Worm (Caenorhabditis elegans) whole organism, late embryonic: ENCODE data around the gene T20D4.3.

Experiments used
- C38D4.7 ChIP-seq: fragments of 200-800 bp; sonication (Bioruptor generic); optimal IDR thresholded peaks from 2 replicates; lab custom pipeline; 2018; ENCODE audit warnings: mild to moderate bottlenecking, missing genetic modification characterization, moderate library complexity, missing compliant biosample characterization
- F13H6.1 ChIP-seq: sonication (generic microtip); optimal IDR thresholded peaks from 2 replicates; lab custom pipeline; 2016; ENCODE audit warnings: missing genetic modification characterization, missing compliant biosample characterization
- K02D7.2 ChIP-seq: sonication (generic microtip); optimal IDR thresholded peaks from 2 replicates; lab custom pipeline; 2017; ENCODE audit warnings: mild to moderate bottlenecking, missing genetic modification characterization, missing compliant biosample characterization
- K09A11.1 ChIP-seq: sonication (generic microtip); optimal IDR thresholded peaks from 2 replicates; lab custom pipeline; 2017; ENCODE audit warnings: antibody characterized with exemption, mild to moderate bottlenecking, missing genetic modification characterization, missing compliant biosample characterization; ENCODE audit not compliant: insufficient read depth
- T23F11.4 ChIP-seq: fragments of 200-800 bp; sonication (Bioruptor generic); optimal IDR thresholded peaks from 2 replicates; lab custom pipeline; 2018; ENCODE audit warnings: mild to moderate bottlenecking, missing genetic modification characterization, missing compliant biosample characterization
- ama-1 ChIP-seq: fragments of 150-350 bp; optimal IDR thresholded peaks from 2 replicates; lab custom pipeline; 2014
- ceh-14 ChIP-seq: sonication (generic microtip); optimal IDR thresholded peaks from 2 replicates; lab custom pipeline; 2016; ENCODE audit warnings: missing genotype, missing genetic modification characterization, missing compliant biosample characterization
- ceh-18 ChIP-seq: sonication (generic microtip); optimal IDR thresholded peaks from 2 replicates; lab custom pipeline; 2016; ENCODE audit warnings: missing genetic modification characterization, missing compliant biosample characterization
- ceh-2 ChIP-seq: sonication (generic microtip); optimal IDR thresholded peaks from 2 replicates; lab custom pipeline; 2016; ENCODE audit warnings: missing genotype, missing genetic modification characterization, missing compliant biosample characterization
- ceh-22 ChIP-seq: sonication (generic microtip); optimal IDR thresholded peaks from 2 replicates; lab custom pipeline; 2017; ENCODE audit warnings: missing biosample characterization, missing genetic modification characterization
- ceh-24 ChIP-seq: sonication (generic microtip); optimal IDR thresholded peaks from 2 replicates; lab custom pipeline; 2016; ENCODE audit warnings: mild to moderate bottlenecking, missing genetic modification characterization, missing compliant biosample characterization
- ceh-34 ChIP-seq: sonication (generic microtip); optimal IDR thresholded peaks from 2 replicates; lab custom pipeline; 2016; ENCODE audit warnings: mild to moderate bottlenecking, missing genetic modification characterization, missing compliant biosample characterization
- ceh-48 ChIP-seq: sonication (generic microtip); optimal IDR thresholded peaks from 2 replicates; lab custom pipeline; 2016; ENCODE audit warnings: missing genetic modification characterization, inconsistent platforms, missing compliant biosample characterization
- ceh-6 ChIP-seq: fragments of 200-800 bp; sonication (Bioruptor generic); optimal IDR thresholded peaks from 2 replicates; lab custom pipeline; 2018; ENCODE audit warnings: mild to moderate bottlenecking, missing genetic modification characterization, missing compliant biosample characterization
- che-1 ChIP-seq: sonication (generic microtip); optimal IDR thresholded peaks from 2 replicates; lab custom pipeline; 2016; ENCODE audit warnings: mild to moderate bottlenecking, missing genetic modification characterization, missing compliant biosample characterization
- dve-1 ChIP-seq: sonication (generic microtip); optimal IDR thresholded peaks from 2 replicates; lab custom pipeline; 2017; ENCODE audit warnings: antibody characterized with exemption, mild to moderate bottlenecking, missing genetic modification characterization, missing compliant biosample characterization
- elt-4 ChIP-seq: sonication (generic microtip); optimal IDR thresholded peaks from 2 replicates; lab custom pipeline; 2016; ENCODE audit warnings: missing genetic modification characterization, missing compliant biosample characterization
- ets-4 ChIP-seq: sonication (generic microtip); optimal IDR thresholded peaks from 2 replicates; lab custom pipeline; 2016; ENCODE audit warnings: missing genetic modification characterization, missing compliant biosample characterization
- eyg-1 ChIP-seq: sonication (generic microtip); optimal IDR thresholded peaks from 2 replicates; lab custom pipeline; 2016; ENCODE audit warnings: missing genotype, missing genetic modification characterization, missing compliant biosample characterization
- fax-1 ChIP-seq: sonication (generic microtip); optimal IDR thresholded peaks from 2 replicates; lab custom pipeline; 2016; ENCODE audit warnings: missing genotype, missing genetic modification characterization, missing compliant biosample characterization
- fkh-10 ChIP-seq: fragments of 150-350 bp; optimal IDR thresholded peaks from 2 replicates; lab custom pipeline; 2014; ENCODE audit warnings: missing biosample characterization, missing genetic modification reagents, missing genetic modification characterization
- gmeb-2 ChIP-seq: sonication (generic microtip); optimal IDR thresholded peaks from 2 replicates; lab custom pipeline; 2016; ENCODE audit warnings: missing genetic modification characterization, inconsistent platforms, missing compliant biosample characterization
- hlh-15 ChIP-seq: sonication (generic microtip); optimal IDR thresholded peaks from 2 replicates; lab custom pipeline; 2016; ENCODE audit warnings: missing genetic modification characterization, missing compliant biosample characterization
- hlh-30 ChIP-seq: sonication (generic microtip); optimal IDR thresholded peaks from 2 replicates; lab custom pipeline; 2017; ENCODE audit warnings: antibody characterized with exemption, missing genetic modification characterization, missing compliant biosample characterization; ENCODE audit not compliant: insufficient read depth
- hlh-6 ChIP-seq: sonication (generic microtip); optimal IDR thresholded peaks from 2 replicates; lab custom pipeline; 2016; ENCODE audit warnings: missing genotype, missing genetic modification characterization, missing compliant biosample characterization
- madf-2 ChIP-seq: sonication (generic microtip); optimal IDR thresholded peaks from 2 replicates; lab custom pipeline; 2017; ENCODE audit warnings: missing genetic modification characterization, missing compliant biosample characterization
- nhr-232 ChIP-seq: sonication (generic microtip); optimal IDR thresholded peaks from 2 replicates; lab custom pipeline; 2016; ENCODE audit warnings: missing genetic modification characterization, missing compliant biosample characterization
- odd-2 ChIP-seq: sonication (generic microtip); optimal IDR thresholded peaks from 2 replicates; lab custom pipeline; 2017; ENCODE audit warnings: antibody characterized with exemption, mild to moderate bottlenecking, missing genetic modification characterization, missing compliant biosample characterization
- pax-1 ChIP-seq: fragments of 150-350 bp; optimal IDR thresholded peaks from 2 replicates; lab custom pipeline; 2014; ENCODE audit warnings: missing biosample characterization, missing genetic modification characterization
- pha-2 ChIP-seq: sonication (generic microtip); optimal IDR thresholded peaks from 2 replicates; lab custom pipeline; 2017; ENCODE audit warnings: mild to moderate bottlenecking, missing genetic modification characterization, missing compliant biosample characterization
- pqm-1 ChIP-seq: sonication (generic microtip); optimal IDR thresholded peaks from 2 replicates; lab custom pipeline; 2016; ENCODE audit warnings: missing genetic modification characterization, missing compliant biosample characterization
- pros-1 ChIP-seq: fragments of 150-350 bp; optimal IDR thresholded peaks from 2 replicates; lab custom pipeline; 2014; ENCODE audit warnings: missing biosample characterization, missing genetic modification reagents, missing genetic modification characterization
- ref-2 ChIP-seq: sonication (generic microtip); optimal IDR thresholded peaks from 2 replicates; lab custom pipeline; 2016; ENCODE audit warnings: missing genetic modification characterization, missing compliant biosample characterization
- tbx-2 ChIP-seq: sonication (generic microtip); optimal IDR thresholded peaks from 2 replicates; lab custom pipeline; 2016; ENCODE audit warnings: missing genetic modification characterization, missing compliant biosample characterization
- unc-3 ChIP-seq, 2 experiments: fragments of 200-800 bp in 1 of 2; sonication (Bioruptor generic) in 1 of 2; sonication (generic microtip) in 1 of 2; conservative IDR thresholded peaks in 1 of 2; optimal IDR thresholded peaks in 1 of 2; 2 replicates each; pipeline versions ENCODE4 v1.3.6 to Lab custom; 2016 to 2022; ENCODE audit warnings: missing compliant biosample characterization in 2 of 2, missing genetic modification characterization in 2 of 2, missing genetic modification reagents in 1 of 2
- unc-55 ChIP-seq: sonication (generic microtip); optimal IDR thresholded peaks from 2 replicates; lab custom pipeline; 2017; ENCODE audit warnings: missing biosample characterization, missing genetic modification reagents, missing genetic modification characterization
- unc-86 ChIP-seq: sonication (generic microtip); optimal IDR thresholded peaks from 2 replicates; lab custom pipeline; 2016; ENCODE audit warnings: missing genetic modification characterization, missing compliant biosample characterization
- zip-5 ChIP-seq: sonication (generic microtip); optimal IDR thresholded peaks from 2 replicates; lab custom pipeline; 2016; ENCODE audit warnings: missing genetic modification characterization, missing compliant biosample characterization

T20D4.3 gene

DNA sequence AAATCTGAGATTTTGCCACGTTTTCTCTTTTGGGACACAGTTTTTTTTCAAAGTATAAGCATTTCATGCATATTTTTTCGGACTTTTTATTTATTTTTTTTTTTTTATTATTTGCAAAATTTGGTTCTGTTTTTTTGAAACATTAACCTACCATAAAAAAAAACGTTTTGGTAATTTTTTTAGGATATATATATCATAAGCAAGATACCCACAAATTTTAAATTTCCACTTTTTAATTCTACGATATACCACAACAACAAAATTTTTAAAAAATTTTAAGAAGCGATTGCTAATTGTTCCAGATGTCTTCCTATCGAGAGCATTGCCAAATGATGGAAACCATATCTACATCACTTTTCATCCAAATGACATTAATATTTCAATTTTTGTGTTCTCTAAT is 10.7 kb downstream of the T20D4.3 start, which contains the start of gene srab-20:
TSS of gene srab-20 (plus strand) at position 301 of the 400 bp plus-strand sequence.
- TF ChIP-seq ref-2 (tag; lab: Kevin White, UChicago) (no peak), che-1 (tag; lab: Kevin White, UChicago) (no peak), K02D7.2 (no peak), ets-4 (tag; lab: Kevin White, UChicago) (no peak), pax-1 (tag; lab: Kevin White, UChicago) (no peak), odd-2 (no peak)

DNA sequence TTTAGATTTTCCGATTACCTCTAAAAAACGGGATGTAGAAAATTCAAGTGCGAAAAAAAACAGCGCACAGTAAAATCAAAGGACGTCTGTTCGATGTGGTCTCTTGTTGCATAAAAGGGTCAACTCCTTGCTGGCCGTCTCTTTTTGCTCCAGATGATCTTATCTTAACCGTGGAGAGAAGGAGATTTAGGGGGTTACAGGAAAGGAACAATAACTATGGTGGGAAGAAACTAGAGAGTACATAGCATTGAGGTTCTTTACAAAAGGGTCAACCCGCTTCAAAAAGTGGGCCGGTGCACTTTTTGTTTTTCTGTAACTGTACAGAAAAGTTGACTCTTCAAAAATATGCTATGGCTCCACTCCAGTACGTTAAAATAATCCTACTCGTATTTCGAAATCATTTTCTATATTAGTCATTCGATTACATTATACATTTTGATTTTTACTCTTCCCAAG is 13.5 kb downstream of the T20D4.3 start, which contains the start of the genes T20D4.19 and srj-9:
TSS of gene T20D4.19 (minus strand) at position 101 of the 456 bp plus-strand sequence.
TSS of gene srj-9 (plus strand) at position 406 of the 456 bp plus-strand sequence.
- no peak for TF ChIP-seq tbx-2
- no peak for TF ChIP-seq pqm-1
- TF ChIP-seq F13H6.1 (tag; lab: Kevin White, UChicago), result no peak
- no peak for TF ChIP-seq ceh-34 (tag; lab: Kevin White, UChicago)
- TF ChIP-seq eyg-1 (tag; lab: Kevin White, UChicago), result no peak
- TF ChIP-seq pros-1, result no peak
- no peak for TF ChIP-seq ceh-6 (GFP tag; lab: Kevin White, UChicago)
- TF ChIP-seq ceh-18 (tag; lab: Kevin White, UChicago), result no peak
- TF ChIP-seq ceh-2 (tag; lab: Kevin White, UChicago), result no peak
- TF ChIP-seq ceh-14, result no peak
- no peak for TF ChIP-seq hlh-15 (tag; lab: Kevin White, UChicago)
- no peak for TF ChIP-seq zip-5 (tag; lab: Kevin White, UChicago)
- TF ChIP-seq unc-86 (tag; lab: Kevin White, UChicago), result no peak
- no peak for TF ChIP-seq T23F11.4 (GFP tag; lab: Kevin White, UChicago)
- no peak for TF ChIP-seq hlh-6 (tag; lab: Kevin White, UChicago)
- no peak for TF ChIP-seq elt-4 (tag; lab: Kevin White, UChicago)

DNA sequence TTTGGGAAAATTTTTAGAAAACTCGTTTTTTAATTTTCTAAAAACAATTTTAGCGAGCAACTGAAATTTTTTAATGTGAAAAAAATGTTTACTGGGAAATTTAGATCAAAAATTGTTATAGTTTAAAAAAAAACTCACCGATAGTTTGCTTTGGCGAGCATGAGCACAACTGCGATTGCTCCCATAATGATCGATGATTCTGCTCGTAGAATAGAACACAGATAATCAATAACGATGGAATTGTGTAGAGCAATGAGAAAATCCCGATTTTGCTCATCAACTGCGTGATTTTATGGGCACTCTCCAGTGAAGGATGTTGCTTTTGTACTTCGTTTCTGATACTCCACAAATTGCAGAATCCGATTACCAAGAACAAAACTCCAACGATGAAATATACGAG is 24.6 kb downstream of the T20D4.3 start:
- no peak for TF ChIP-seq C38D4.7
- no peak for TF ChIP-seq ceh-22 (tag; lab: Kevin White, UChicago)
- no peak for TF ChIP-seq elt-4 (tag; lab: Kevin White, UChicago)
- no peak for TF ChIP-seq hlh-15 (tag; lab: Kevin White, UChicago)
- TF ChIP-seq fkh-10, result no peak
- TF ChIP-seq ceh-24 (tag; lab: Kevin White, UChicago), result no peak
- no peak for TF ChIP-seq fax-1 (tag; lab: Kevin White, UChicago)
- TF ChIP-seq pha-2 (tag; lab: Kevin White, UChicago), result no peak
- no peak for TF ChIP-seq madf-2
- TF ChIP-seq nhr-232 (tag; lab: Kevin White, UChicago), result no peak
- no peak for TF ChIP-seq hlh-30 (tag; lab: Kevin White, UChicago)
- no peak for TF ChIP-seq pros-1
- TF ChIP-seq ceh-48, result no peak
- no peak for TF ChIP-seq K09A11.1 (tag; lab: Kevin White, UChicago)
- TF ChIP-seq unc-55 (GFP tag; lab: Kevin White, UChicago), result no peak
- no peak for TF ChIP-seq dve-1
- no peak for TF ChIP-seq gmeb-2 (tag; lab: Kevin White, UChicago)
- TF ChIP-seq ceh-14, result no peak
- no peak for TF ChIP-seq unc-3 (GFP tag; conservative IDR thresholded peaks at IDR 0.05; lab: Robert Waterston, UW)
- TF ChIP-seq unc-3 (tag; optimal IDR thresholded peaks at IDR 0.05; lab: Kevin White, UChicago), result no peak
- TF ChIP-seq ama-1 (lab: Kevin White, UChicago), result no peak
- TF ChIP-seq, all 69 proteins: peak for 0

DNA sequence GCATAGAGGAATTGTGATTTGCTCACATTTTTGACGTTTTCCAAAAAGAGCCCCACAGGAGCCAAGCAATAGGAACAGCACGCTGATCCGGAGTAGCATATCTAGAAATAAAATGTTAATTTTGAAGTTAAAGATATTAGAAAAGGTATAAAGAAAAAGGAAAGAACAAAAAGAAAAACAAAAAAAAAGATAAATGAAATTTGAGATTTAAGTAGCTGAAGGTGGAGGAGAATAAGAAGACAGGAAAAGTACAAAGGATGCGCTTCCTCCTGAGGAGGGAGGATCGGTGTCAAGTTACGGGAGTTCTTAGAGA is 26.7 kb downstream of the T20D4.3 start, which contains the start of gene cfz-2:
TSS of gene cfz-2 (minus strand) at position 101 of the 313 bp plus-strand sequence.
- TF ChIP-seq pax-1 (tag; lab: Kevin White, UChicago) (no peak), ceh-34 (tag; lab: Kevin White, UChicago) (peak; percentile 71)
